Worm (Caenorhabditis elegans): ENCODE measurements around the gene plg-1.

ce11 chrIII:8889931-8890330, 37.9 kb downstream of the plg-1 start, which contains the start of gene lnkn-1:
- TF ChIP-seq W03F9.2 (tag; optimal IDR thresholded peaks at IDR 0.05) (no peak), dao-5 (tag; optimal IDR thresholded peaks at IDR 0.05) (no peak)
